Fruit fly (Drosophila melanogaster) whole organism, adult: ENCODE results near the gene Bin1.

Source experiments
- CG11617 ChIP-seq: fragments of 200-800 bp; sonication (Bioruptor generic); optimal IDR thresholded peaks from 2 replicates; lab custom pipeline; 2017; ENCODE audit warnings: mild to moderate bottlenecking, missing biosample characterization, missing genetic modification reagents, missing genetic modification characterization
- CG12768 ChIP-seq: fragments of 200-800 bp; sonication (Bioruptor generic); optimal IDR thresholded peaks from 2 replicates; lab custom pipeline; 2017; ENCODE audit warnings: missing biosample characterization, missing genetic modification characterization, mild to moderate bottlenecking, moderate library complexity, missing genetic modification reagents
- CG14711 ChIP-seq: fragments of 200-800 bp; sonication (Bioruptor generic); optimal IDR thresholded peaks from 2 replicates; lab custom pipeline; 2018; ENCODE audit warnings: missing biosample characterization, mild to moderate bottlenecking, missing genetic modification characterization, moderate library complexity
- CG1620 ChIP-seq: fragments of 200-800 bp; sonication (Bioruptor generic); optimal IDR thresholded peaks from 2 replicates; lab custom pipeline; 2016; ENCODE audit warnings: missing biosample characterization, missing genetic modification characterization
- CG7101 ChIP-seq: fragments of 200-800 bp; sonication (Bioruptor generic); optimal IDR thresholded peaks from 2 replicates; lab custom pipeline; 2018; ENCODE audit warnings: missing biosample characterization, mild to moderate bottlenecking, missing genetic modification characterization, moderate library complexity
- Clk ChIP-seq: fragments of 200-800 bp; sonication (Bioruptor generic); optimal IDR thresholded peaks from 2 replicates; lab custom pipeline; 2017; ENCODE audit warnings: missing biosample characterization, missing genetic modification characterization
- Hr96 ChIP-seq: fragments of 200-800 bp; sonication (Bioruptor generic); optimal IDR thresholded peaks from 2 replicates; lab custom pipeline; 2016; ENCODE audit warnings: missing biosample characterization, missing genetic modification characterization
- Mnt ChIP-seq: fragments of 200-800 bp; sonication (Bioruptor generic); optimal IDR thresholded peaks from 2 replicates; lab custom pipeline; 2016; ENCODE audit warnings: missing biosample characterization, mild to moderate bottlenecking, missing genetic modification characterization
- bab1 ChIP-seq: fragments of 200-800 bp; sonication (Bioruptor generic); optimal IDR thresholded peaks from 3 replicates; lab custom pipeline; 2019; ENCODE audit warnings: missing biosample characterization, mild to moderate bottlenecking, missing genetic modification characterization, moderate library complexity
- cnc ChIP-seq, 2 experiments: fragments of >200 bp; optimal IDR thresholded peaks; 2 replicates each; lab custom pipeline; 2017
- kay ChIP-seq: fragments of 200-800 bp; sonication (Bioruptor generic); peaks from one replicate; lab custom pipeline; 2016; ENCODE audit warnings: missing biosample characterization, missing genetic modification characterization, borderline replicate concordance
- ovo ChIP-seq: fragments of 200-800 bp; sonication (Bioruptor generic); optimal IDR thresholded peaks from 2 replicates; lab custom pipeline; 2016; ENCODE audit warnings: missing biosample characterization, missing genetic modification characterization
- pad ChIP-seq: fragments of 200-800 bp; sonication (Bioruptor generic); optimal IDR thresholded peaks from 3 replicates; lab custom pipeline; 2017; ENCODE audit warnings: missing biosample characterization, missing genetic modification characterization, mild to moderate bottlenecking, moderate library complexity, missing genetic modification reagents
- tj ChIP-seq: fragments of 200-800 bp; sonication (Bioruptor generic); optimal IDR thresholded peaks from 3 replicates; lab custom pipeline; 2017; ENCODE audit warnings: missing biosample characterization, mild to moderate bottlenecking, missing genetic modification characterization, moderate library complexity

DNA sequence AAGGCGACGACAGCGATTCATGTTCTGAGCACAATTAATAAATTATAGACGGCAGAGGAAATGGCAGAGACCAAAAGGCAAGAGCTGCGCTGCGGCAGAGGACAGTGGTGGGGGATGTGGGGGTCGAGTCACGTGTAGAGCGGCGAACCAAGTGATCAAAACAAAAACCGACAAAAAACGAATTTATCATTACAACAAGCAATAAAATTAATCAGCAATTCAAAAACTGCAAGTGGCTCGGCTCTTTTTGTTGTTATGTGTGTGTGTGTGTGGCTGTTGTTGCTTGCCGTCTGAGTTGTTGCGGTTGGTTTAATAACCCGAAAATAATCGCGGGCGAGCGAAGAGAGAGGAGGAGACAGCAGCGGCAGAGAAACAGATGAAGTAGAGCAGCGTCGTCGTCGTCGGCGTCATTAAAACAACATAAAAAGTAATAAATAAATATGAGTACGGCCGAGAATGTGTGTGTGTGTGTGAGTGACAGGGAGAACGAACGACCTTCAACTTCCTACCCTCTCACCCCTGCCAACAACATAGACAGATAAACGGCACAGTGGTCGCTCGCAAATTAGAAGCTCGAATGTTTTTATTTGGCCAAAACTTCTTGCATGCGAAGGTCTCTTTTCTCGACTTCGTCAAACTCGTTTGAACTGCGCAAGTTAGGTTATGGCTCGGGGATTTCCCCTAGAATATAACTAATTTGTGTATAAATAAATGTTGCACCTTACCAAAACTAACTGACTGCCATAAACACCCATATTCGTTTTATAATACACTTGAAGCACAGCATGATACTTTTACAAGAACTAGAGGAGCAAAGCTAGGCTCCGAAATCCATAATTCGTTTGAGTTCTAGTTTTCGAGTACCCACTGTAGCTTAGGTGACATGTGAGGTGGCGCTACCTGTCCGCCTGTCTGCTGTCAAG is 42.3 kb upstream of the Bin1 start:
- peak; percentile 49 for TF ChIP-seq CG11617 (GFP tag; lab: Kevin White, UChicago)
- TF ChIP-seq pad: peak; percentile 35
- peak; percentile 65 for TF ChIP-seq Hr96 (GFP tag; lab: Kevin White, UChicago)
- TF ChIP-seq CG14711: peak; percentile 19
- TF ChIP-seq Mnt (GFP tag; lab: Kevin White, UChicago): peak; percentile 93
- TF ChIP-seq CG12768 (GFP tag; lab: Kevin White, UChicago): no peak
- TF ChIP-seq tj (GFP tag; lab: Kevin White, UChicago): peak; percentile 93
- TF ChIP-seq ovo (GFP tag; lab: Kevin White, UChicago): no peak
- peak; percentile 15 for TF ChIP-seq Clk (GFP tag; lab: Kevin White, UChicago)
- peak; percentile 68 for TF ChIP-seq bab1 (GFP tag; lab: Kevin White, UChicago)
- no peak for TF ChIP-seq kay (GFP tag; lab: Kevin White, UChicago)
- peak; percentile 41 for TF ChIP-seq CG1620 (GFP tag; lab: Kevin White, UChicago)
- no peak for TF ChIP-seq cnc (optimal IDR thresholded peaks at IDR 0.05; lab: Kevin White, UChicago)
- TF ChIP-seq CG7101: peak; percentile 18
